Worm (Caenorhabditis elegans) whole organism, L3 larva: ENCODE results near the gene Y38E10A.2.

Experiments used
- ama-1 ChIP-seq: fragments of 150-350 bp; optimal IDR thresholded peaks from 2 replicates; lab custom pipeline; 2018
- ceh-16 ChIP-seq: sonication (generic microtip); optimal IDR thresholded peaks from 2 replicates; lab custom pipeline; 2017; ENCODE audit warnings: missing biosample characterization, missing genetic modification characterization
- ceh-82 ChIP-seq: fragments of 150-350 bp; optimal IDR thresholded peaks from 2 replicates; lab custom pipeline; 2014; ENCODE audit warnings: missing biosample characterization, missing genetic modification characterization
- ceh-9 ChIP-seq: sonication (generic microtip); optimal IDR thresholded peaks from 2 replicates; lab custom pipeline; 2018; ENCODE audit warnings: missing biosample characterization, missing genetic modification characterization
- daf-12 ChIP-seq: fragments of 150-350 bp; optimal IDR thresholded peaks from 2 replicates; lab custom pipeline; 2014; ENCODE audit warnings: missing biosample characterization, missing genetic modification reagents, missing genetic modification characterization
- egl-27 ChIP-seq: sonication (generic microtip); optimal IDR thresholded peaks from 4 replicates; lab custom pipeline; 2017; ENCODE audit warnings: missing biosample characterization, missing genetic modification reagents, missing genetic modification characterization
- elt-1 ChIP-seq: fragments of 150-350 bp; optimal IDR thresholded peaks from 2 replicates; lab custom pipeline; 2014; ENCODE audit warnings: missing biosample characterization, missing genetic modification characterization
- elt-2 ChIP-seq: sonication (generic microtip); optimal IDR thresholded peaks from 2 replicates; lab custom pipeline; 2016; ENCODE audit warnings: missing genetic modification reagents, mild to moderate bottlenecking, missing genetic modification characterization, missing compliant biosample characterization
- elt-3 ChIP-seq, 3 experiments: fragments of 150-350 bp in 1 of 3; sonication (generic microtip) in 2 of 3; optimal IDR thresholded peaks; 2 replicates in 2 of 3; 4 replicates in 1 of 3; lab custom pipeline; 2014 to 2017; ENCODE audit warnings: missing biosample characterization in 3 of 3, missing genetic modification characterization in 3 of 3
- eor-1 ChIP-seq, 2 experiments: fragments of 150-350 bp; optimal IDR thresholded peaks; 2 replicates each; lab custom pipeline; 2014 to 2018; ENCODE audit warnings: missing biosample characterization in 2 of 2, missing genetic modification characterization in 2 of 2
- fkh-2 ChIP-seq: fragments of 150-350 bp; optimal IDR thresholded peaks from 2 replicates; lab custom pipeline; 2014; ENCODE audit warnings: missing biosample characterization, missing genetic modification reagents, missing genetic modification characterization
- fos-1 ChIP-seq: fragments of 150-350 bp; optimal IDR thresholded peaks from 2 replicates; lab custom pipeline; 2014; ENCODE audit warnings: missing biosample characterization, missing genetic modification characterization
- hmg-11 ChIP-seq: sonication (generic microtip); optimal IDR thresholded peaks from 2 replicates; lab custom pipeline; 2016; ENCODE audit warnings: missing genetic modification characterization, missing compliant biosample characterization
- jun-1 ChIP-seq: fragments of 150-350 bp; optimal IDR thresholded peaks from 2 replicates; lab custom pipeline; 2014; ENCODE audit warnings: missing biosample characterization, missing genetic modification reagents, missing genetic modification characterization
- lin-39 ChIP-seq: fragments of 150-350 bp; optimal IDR thresholded peaks from 2 replicates; lab custom pipeline; 2018; ENCODE audit warnings: missing biosample characterization, missing genetic modification reagents, missing genetic modification characterization
- lsy-12 ChIP-seq: sonication (generic microtip); optimal IDR thresholded peaks from 2 replicates; lab custom pipeline; 2016; ENCODE audit warnings: mild to moderate bottlenecking, missing genetic modification characterization, missing compliant biosample characterization
- mdl-1 ChIP-seq: fragments of 150-350 bp; optimal IDR thresholded peaks from 2 replicates; lab custom pipeline; 2014; ENCODE audit warnings: missing biosample characterization, missing genetic modification characterization
- nfya-1 ChIP-seq: sonication (generic microtip); optimal IDR thresholded peaks from 2 replicates; lab custom pipeline; 2017; ENCODE audit warnings: missing genetic modification characterization, mild to moderate bottlenecking, missing compliant biosample characterization, antibody characterized with exemption, moderate library complexity; ENCODE audit not compliant: insufficient read depth
- nhr-11 ChIP-seq: fragments of 150-350 bp; optimal IDR thresholded peaks from 2 replicates; lab custom pipeline; 2014; ENCODE audit warnings: missing biosample characterization, missing genetic modification characterization
- nhr-12 ChIP-seq: fragments of 150-350 bp; optimal IDR thresholded peaks from 2 replicates; lab custom pipeline; 2014; ENCODE audit warnings: missing biosample characterization, missing genetic modification characterization
- nhr-237 ChIP-seq: fragments of 150-350 bp; optimal IDR thresholded peaks from 2 replicates; lab custom pipeline; 2014; ENCODE audit warnings: missing biosample characterization, missing genetic modification characterization
- nhr-25 ChIP-seq: sonication (generic microtip); optimal IDR thresholded peaks from 2 replicates; lab custom pipeline; 2017; ENCODE audit warnings: missing biosample characterization, missing genetic modification characterization
- nhr-28 ChIP-seq: fragments of 150-350 bp; optimal IDR thresholded peaks from 2 replicates; lab custom pipeline; 2014; ENCODE audit warnings: missing biosample characterization, missing genetic modification characterization
- nhr-43 ChIP-seq: sonication (generic microtip); optimal IDR thresholded peaks from 2 replicates; lab custom pipeline; 2016; ENCODE audit warnings: mild to moderate bottlenecking, missing genetic modification characterization, missing compliant biosample characterization; ENCODE audit not compliant: poor library complexity, severe bottlenecking
- nhr-67 ChIP-seq: fragments of 150-350 bp; optimal IDR thresholded peaks from 2 replicates; lab custom pipeline; 2014; ENCODE audit warnings: missing biosample characterization, missing genetic modification characterization
- nhr-77 ChIP-seq: fragments of 150-350 bp; optimal IDR thresholded peaks from 2 replicates; lab custom pipeline; 2014; ENCODE audit warnings: missing biosample characterization, missing genetic modification characterization
- pqm-1 ChIP-seq: fragments of 150-350 bp; optimal IDR thresholded peaks from 2 replicates; lab custom pipeline; 2017; ENCODE audit warnings: missing biosample characterization, missing genetic modification characterization, inconsistent platforms
- sea-2 ChIP-seq: fragments of 150-350 bp; sonication (generic microtip); optimal IDR thresholded peaks from 4 replicates; lab custom pipeline; 2014; ENCODE audit warnings: missing biosample characterization, missing genetic modification reagents, missing genetic modification characterization
- skn-1 ChIP-seq: fragments of 150-350 bp; optimal IDR thresholded peaks from 2 replicates; lab custom pipeline; 2014; ENCODE audit warnings: missing biosample characterization, missing genetic modification characterization
- snpc-4 ChIP-seq: fragments of 150-350 bp; optimal IDR thresholded peaks from 2 replicates; lab custom pipeline; 2014; ENCODE audit warnings: missing biosample characterization, missing genetic modification characterization
- tbx-2 ChIP-seq: sonication (generic microtip); optimal IDR thresholded peaks from 2 replicates; lab custom pipeline; 2016; ENCODE audit warnings: mild to moderate bottlenecking, missing genetic modification characterization, missing compliant biosample characterization
- unc-39 ChIP-seq: sonication (generic microtip); optimal IDR thresholded peaks from 4 replicates; lab custom pipeline; 2017; ENCODE audit warnings: missing biosample characterization, missing genetic modification characterization
- unc-62 ChIP-seq: fragments of 150-350 bp; sonication (generic microtip); optimal IDR thresholded peaks from 4 replicates; lab custom pipeline; 2014; ENCODE audit warnings: missing biosample characterization, missing genetic modification reagents, missing genetic modification characterization
- ztf-11 ChIP-seq: fragments of 150-350 bp; optimal IDR thresholded peaks from 2 replicates; lab custom pipeline; 2014; ENCODE audit warnings: missing biosample characterization, missing genetic modification characterization
- ztf-4 ChIP-seq: fragments of 150-350 bp; optimal IDR thresholded peaks from 2 replicates; lab custom pipeline; 2014; ENCODE audit warnings: missing biosample characterization, missing genetic modification characterization

The Y38E10A.2 gene

DNA sequence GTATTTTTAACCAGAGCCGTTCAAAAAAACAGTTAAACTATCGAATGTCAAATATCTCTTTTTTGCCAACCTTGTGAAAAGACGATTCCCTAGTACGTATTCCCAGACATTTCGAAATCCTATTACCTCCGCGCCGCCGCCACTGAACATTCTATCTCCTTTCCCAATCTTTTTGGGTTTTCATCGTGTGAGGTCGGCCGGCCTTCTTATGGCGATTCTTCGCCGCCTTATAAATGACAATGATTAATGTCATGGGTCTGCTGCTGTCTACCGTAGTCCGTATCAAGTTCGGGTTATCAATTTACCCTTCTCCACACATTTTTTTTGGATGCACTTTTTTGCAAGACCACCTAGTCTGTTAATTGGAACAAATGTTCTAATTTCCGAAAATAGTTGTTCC lies 23.8 kb downstream of the Y38E10A.2 start:
- TF ChIP-seq ztf-4, result no peak
- TF ChIP-seq fkh-2 (tag; lab: Kevin White, UChicago), result no peak
- TF ChIP-seq elt-3 (tag; optimal IDR thresholded peaks at IDR 0.05; lab: Kevin White, UChicago), result peak in 1 of 3 experiments; percentile 20
- peak; percentile 52 for TF ChIP-seq nhr-25 (tag; lab: Kevin White, UChicago)
- TF ChIP-seq nhr-43, result peak; percentile 4
- TF ChIP-seq nhr-12 (tag; lab: Kevin White, UChicago), result no peak
- no peak for TF ChIP-seq snpc-4
- peak; percentile 75 for TF ChIP-seq nfya-1
- TF ChIP-seq sea-2 (GFP tag; lab: Kevin White, UChicago), result no peak

ce11 chrII:12547547-12547946 lies 25.9 kb downstream of the Y38E10A.2 start, which contains the start of gene F49C5.16:
Gene F49C5.16 (plus strand): TSS chrII:12547847.
- TF ChIP-seq nhr-25 (tag; lab: Kevin White, UChicago) (no peak), hmg-11 (tag; lab: Kevin White, UChicago) (no peak), daf-12 (no peak), skn-1 (tag; lab: Kevin White, UChicago) (no peak), ztf-11 (tag; lab: Kevin White, UChicago) (no peak), pqm-1 (no peak), nhr-11 (tag; lab: Kevin White, UChicago) (no peak), fos-1 (tag; lab: Kevin White, UChicago) (no peak), jun-1 (tag; lab: Kevin White, UChicago) (no peak), nhr-77 (tag; lab: Kevin White, UChicago) (no peak), nhr-237 (tag; lab: Kevin White, UChicago) (no peak), nhr-67 (tag; lab: Kevin White, UChicago) (no peak)

DNA sequence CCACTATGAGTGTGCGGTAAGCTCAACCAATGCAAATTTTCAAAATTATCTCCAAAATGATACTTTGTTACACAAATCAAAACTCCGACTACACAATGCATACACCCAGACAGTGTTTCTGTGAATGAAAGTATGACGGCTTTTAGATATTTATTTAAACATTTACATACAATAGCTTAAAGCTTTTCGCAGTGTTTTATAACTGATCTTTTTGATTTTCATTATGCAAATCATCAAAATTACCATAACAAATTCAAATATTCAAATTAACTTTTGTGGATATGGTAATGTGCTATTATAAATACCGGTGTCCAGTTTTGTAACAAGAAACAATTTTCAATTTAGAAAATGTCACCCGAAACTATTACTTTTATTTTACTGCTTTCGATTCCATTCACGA lies 27.0 kb downstream of the Y38E10A.2 start, which contains the start of the genes F49C5.5 and F49C5.10:
Gene F49C5.5, minus strand, starts transcription at position 101 of the 400 bp plus-strand sequence.
Gene F49C5.10, plus strand, starts transcription at position 344 of the 400 bp plus-strand sequence.
- no peak for TF ChIP-seq tbx-2 (tag; lab: Kevin White, UChicago)
- no peak for TF ChIP-seq sea-2 (GFP tag; lab: Kevin White, UChicago)
- TF ChIP-seq hmg-11 (tag; lab: Kevin White, UChicago), result no peak
- no peak for TF ChIP-seq elt-1 (tag; lab: Kevin White, UChicago)
- no peak for TF ChIP-seq lin-39 (tag; lab: Kevin White, UChicago)
- TF ChIP-seq ama-1 (lab: Kevin White, UChicago), result no peak
- no peak for TF ChIP-seq eor-1 (tag; optimal IDR thresholded peaks at IDR 0.05; lab: Kevin White, UChicago)
- no peak for TF ChIP-seq mdl-1 (tag; lab: Kevin White, UChicago)
- TF ChIP-seq ztf-11 (tag; lab: Kevin White, UChicago), result no peak

ce11 chrII:12544533-12544932 lies 28.9 kb downstream of the Y38E10A.2 start, which contains the start of gene F49C5.9:
Gene F49C5.9 (minus strand): TSS chrII:12544633.
- TF ChIP-seq ztf-4 (no peak), nhr-77 (tag; lab: Kevin White, UChicago) (no peak), fos-1 (tag; lab: Kevin White, UChicago) (no peak), ceh-82 (no peak), nhr-67 (tag; lab: Kevin White, UChicago) (no peak), snpc-4 (no peak), unc-62 (GFP tag; lab: Kevin White, UChicago) (no peak)

DNA sequence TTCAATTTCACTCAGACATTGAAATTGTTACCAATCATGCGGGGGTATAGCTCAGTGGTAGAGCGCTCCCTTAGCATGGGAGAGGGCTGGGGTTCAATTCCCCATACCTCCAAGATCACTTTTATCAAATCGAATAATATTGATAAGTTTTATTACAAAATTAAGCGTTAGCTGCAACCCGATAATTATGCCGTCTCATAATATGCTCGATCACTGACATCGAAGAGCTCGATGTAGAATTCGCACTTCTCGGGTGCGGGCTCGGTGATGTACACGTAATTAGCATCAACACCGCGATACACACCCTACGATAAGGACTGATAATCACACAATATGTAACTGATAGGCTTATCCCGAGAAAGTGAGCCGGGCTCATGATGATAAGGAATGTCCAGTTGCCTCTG lies 30.8 kb downstream of the Y38E10A.2 start:
- TF ChIP-seq ztf-11 (tag; lab: Kevin White, UChicago) (no peak), fkh-2 (tag; lab: Kevin White, UChicago) (no peak), elt-2 (tag; lab: Kevin White, UChicago) (peak; percentile 58)

DNA sequence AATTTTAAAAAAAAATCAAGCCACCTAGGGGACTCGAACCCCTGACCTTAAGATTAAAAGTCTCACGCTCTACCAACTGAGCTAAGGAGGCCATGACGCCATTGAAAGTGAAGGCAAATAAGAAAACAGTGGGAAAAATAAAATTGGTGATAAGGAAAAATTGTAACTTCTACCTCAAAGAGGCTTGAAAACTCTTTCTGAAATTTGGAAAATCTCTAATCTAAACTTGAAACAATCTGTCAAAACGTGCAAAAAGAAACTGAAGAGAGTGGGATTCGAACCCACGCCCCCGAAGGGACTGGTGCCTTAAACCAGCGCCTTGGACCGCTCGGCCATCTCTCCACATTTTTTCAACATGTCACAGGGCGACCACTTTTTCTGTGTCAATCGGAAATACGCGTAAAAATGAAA lies 31.8 kb downstream of the Y38E10A.2 start:
- TF ChIP-seq elt-2 (tag; lab: Kevin White, UChicago) (peak; percentile 46), lsy-12 (peak; percentile 38), nhr-43 (peak; percentile 24), nfya-1 (peak; percentile 23)

- no peak for TF ChIP-seq mdl-1 (tag; lab: Kevin White, UChicago)
- no peak for TF ChIP-seq egl-27 (tag; lab: Kevin White, UChicago)
- TF ChIP-seq lin-39 (tag; lab: Kevin White, UChicago), result no peak
- TF ChIP-seq eor-1 (tag; optimal IDR thresholded peaks at IDR 0.05; lab: Kevin White, UChicago), result no peak
- TF ChIP-seq nhr-11 (tag; lab: Kevin White, UChicago), result no peak
- TF ChIP-seq ceh-9 (tag; lab: Kevin White, UChicago), result no peak
- no peak for TF ChIP-seq nhr-28 (tag; lab: Kevin White, UChicago)
- TF ChIP-seq daf-12, result no peak
- TF ChIP-seq unc-39 (tag; lab: Kevin White, UChicago), result no peak
- TF ChIP-seq ceh-16 (tag; lab: Kevin White, UChicago), result no peak
- TF ChIP-seq ztf-11 (tag; lab: Kevin White, UChicago), result no peak
- no peak for TF ChIP-seq pqm-1
- TF ChIP-seq, all 47 proteins: peak for 0
Observed at ce11 chrII:12539395-12539794, 34.0 kb downstream of the Y38E10A.2 start.
